Worm (Caenorhabditis elegans) whole organism, young adult: Measurements from ENCODE around the gene grl-13.

Source experiments
- B0336.3 ChIP-seq: fragments of 200-800 bp; sonication (Bioruptor generic); IDR thresholded peaks from 2 replicates; pipeline ENCODE4 v1.3.6; 2022; ENCODE audit warnings: missing genetic modification characterization, missing compliant biosample characterization
- C17E4.6 ChIP-seq: fragments of 200-800 bp; sonication (Bioruptor generic); IDR thresholded peaks from 2 replicates; pipeline ENCODE4 v1.3.6; 2022; ENCODE audit warnings: missing genetic modification reagents, missing genetic modification characterization, missing compliant biosample characterization
- F22D6.2 ChIP-seq: sonication (generic microtip); optimal IDR thresholded peaks from 2 replicates; lab custom pipeline; 2016; ENCODE audit warnings: mild to moderate bottlenecking, missing genetic modification characterization, missing compliant biosample characterization
- F39B2.1 ChIP-seq: fragments of 200-800 bp; sonication (Bioruptor generic); IDR thresholded peaks from 2 replicates; pipeline ENCODE4 v1.3.6; 2022; ENCODE audit warnings: missing genetic modification reagents, missing genetic modification characterization, missing compliant biosample characterization
- F52B5.7 ChIP-seq: sonication (generic microtip); optimal IDR thresholded peaks from 2 replicates; lab custom pipeline; 2016; ENCODE audit warnings: mild to moderate bottlenecking, missing genetic modification characterization, missing compliant biosample characterization
- F55B11.4 ChIP-seq: sonication (generic microtip); optimal IDR thresholded peaks from 2 replicates; lab custom pipeline; 2016; ENCODE audit warnings: missing compliant biosample characterization, missing genetic modification characterization, borderline replicate concordance; ENCODE audit not compliant: insufficient read depth
- K12H6.12 ChIP-seq: fragments of 200-800 bp; sonication (Bioruptor generic); optimal IDR thresholded peaks from 2 replicates; lab custom pipeline; 2018; ENCODE audit warnings: mild to moderate bottlenecking, missing genetic modification characterization, missing compliant biosample characterization
- T26A5.8 ChIP-seq: sonication (generic microtip); optimal IDR thresholded peaks from 2 replicates; lab custom pipeline; 2016; ENCODE audit warnings: missing genetic modification characterization, missing compliant biosample characterization
- Y56A3A.18 ChIP-seq: fragments of 200-800 bp; sonication (Bioruptor generic); IDR thresholded peaks from 2 replicates; pipeline ENCODE4 v1.3.6; 2022; ENCODE audit warnings: missing genetic modification reagents, missing genetic modification characterization, missing compliant biosample characterization
- Y67H2A.10 ChIP-seq: fragments of 200-800 bp; sonication (Bioruptor generic); conservative IDR thresholded peaks from 2 replicates; pipeline ENCODE4 v1.3.6; 2022; ENCODE audit warnings: missing genetic modification reagents, missing genetic modification characterization, missing compliant biosample characterization
- Y79H2A.3 ChIP-seq: fragments of 200-800 bp; sonication (Bioruptor generic); conservative IDR thresholded peaks from 2 replicates; pipeline ENCODE4 v1.3.6; 2022; ENCODE audit warnings: missing genetic modification reagents, missing genetic modification characterization, missing compliant biosample characterization
- akir-1 ChIP-seq: fragments of 200-800 bp; sonication (Bioruptor generic); optimal IDR thresholded peaks from 2 replicates; lab custom pipeline; 2018; ENCODE audit warnings: mild to moderate bottlenecking, missing genetic modification characterization, moderate library complexity, missing compliant biosample characterization
- ama-1 ChIP-seq, 3 experiments: fragments of 150-350 bp in 1 of 3; sonication (generic microtip) in 2 of 3; optimal IDR thresholded peaks; 2 replicates each; lab custom pipeline; 2014 to 2018; ENCODE audit warnings: missing biosample characterization in 2 of 3, missing genetic modification characterization in 2 of 3, missing genetic modification reagents in 2 of 3
- athp-1 ChIP-seq: sonication (generic microtip); optimal IDR thresholded peaks from 2 replicates; lab custom pipeline; 2017; ENCODE audit warnings: mild to moderate bottlenecking, missing genetic modification characterization, missing compliant biosample characterization
- cebp-1 ChIP-seq, 2 experiments: fragments of 200-800 bp in 1 of 2; sonication (Bioruptor generic) in 1 of 2; sonication (generic microtip) in 1 of 2; IDR thresholded peaks in 1 of 2; optimal IDR thresholded peaks in 1 of 2; 2 replicates each; pipeline versions ENCODE4 v1.3.6 to Lab custom; 2017 to 2022; ENCODE audit warnings: missing compliant biosample characterization in 2 of 2, missing genetic modification characterization in 2 of 2, mild to moderate bottlenecking in 1 of 2, missing genetic modification reagents in 1 of 2, moderate library complexity in 1 of 2
- ceh-100 ChIP-seq: fragments of 200-800 bp; sonication (Bioruptor generic); IDR thresholded peaks from 2 replicates; pipeline ENCODE4 v1.3.6; 2022; ENCODE audit warnings: missing genetic modification reagents, missing genetic modification characterization, missing compliant biosample characterization
- dpff-1 ChIP-seq: sonication (generic microtip); optimal IDR thresholded peaks from 2 replicates; lab custom pipeline; 2017; ENCODE audit warnings: mild to moderate bottlenecking, missing genetic modification characterization, missing compliant biosample characterization
- efl-1 ChIP-seq: fragments of 150-350 bp; optimal IDR thresholded peaks from 2 replicates; lab custom pipeline; 2014; ENCODE audit warnings: missing biosample characterization, missing genetic modification reagents, missing genetic modification characterization
- egl-18 ChIP-seq: fragments of 200-800 bp; sonication (Bioruptor generic); IDR thresholded peaks from 2 replicates; pipeline ENCODE4 v1.3.6; 2022; ENCODE audit warnings: missing genetic modification reagents, missing genetic modification characterization, missing compliant biosample characterization
- ekl-4 ChIP-seq: fragments of 200-800 bp; sonication (Bioruptor generic); IDR thresholded peaks from 2 replicates; pipeline ENCODE4 v1.3.6; 2022; ENCODE audit warnings: missing genetic modification reagents, missing genetic modification characterization, missing compliant biosample characterization
- fkh-3 ChIP-seq: sonication (generic microtip); optimal IDR thresholded peaks from 2 replicates; lab custom pipeline; 2016; ENCODE audit warnings: mild to moderate bottlenecking, missing genetic modification characterization, missing compliant biosample characterization
- him-1 ChIP-seq: sonication (generic microtip); optimal IDR thresholded peaks from 2 replicates; lab custom pipeline; 2016; ENCODE audit warnings: missing genotype, missing genetic modification reagents, missing genetic modification characterization, missing compliant biosample characterization
- hlh-12 ChIP-seq: sonication (generic microtip); optimal IDR thresholded peaks from 2 replicates; lab custom pipeline; 2016; ENCODE audit warnings: missing genetic modification characterization, missing compliant biosample characterization
- lin-26 ChIP-seq: fragments of 200-800 bp; sonication (Bioruptor generic); IDR thresholded peaks from 2 replicates; pipeline ENCODE4 v1.3.6; 2022; ENCODE audit warnings: missing genetic modification reagents, missing genetic modification characterization, missing compliant biosample characterization
- lin-35 ChIP-seq, 3 experiments: fragments of 150-350 bp in 2 of 3; sonication (generic microtip) in 1 of 3; optimal IDR thresholded peaks; 2 replicates each; lab custom pipeline; 2014 to 2018; ENCODE audit warnings: missing biosample characterization in 3 of 3, missing genetic modification characterization in 3 of 3, missing genetic modification reagents in 3 of 3
- lin-40 ChIP-seq: sonication (generic microtip); optimal IDR thresholded peaks from 2 replicates; lab custom pipeline; 2016; ENCODE audit warnings: missing genetic modification characterization, mild to moderate bottlenecking, missing compliant biosample characterization, missing genotype, missing genetic modification reagents
- madf-6 ChIP-seq: fragments of 200-800 bp; sonication (Bioruptor generic); IDR thresholded peaks from 2 replicates; pipeline ENCODE4 v1.3.6; 2022; ENCODE audit warnings: missing genetic modification reagents, missing genetic modification characterization, missing compliant biosample characterization
- madf-8 ChIP-seq: fragments of 200-800 bp; sonication (Bioruptor generic); conservative IDR thresholded peaks from 2 replicates; pipeline ENCODE4 v1.3.6; 2022; ENCODE audit warnings: missing genetic modification reagents, missing genetic modification characterization, missing compliant biosample characterization
- mcd-1 ChIP-seq: fragments of 200-800 bp; sonication (Bioruptor generic); IDR thresholded peaks from 2 replicates; pipeline ENCODE4 v1.3.6; 2022; ENCODE audit warnings: missing genetic modification reagents, missing genetic modification characterization, missing compliant biosample characterization
- nhr-80 ChIP-seq: sonication (generic microtip); optimal IDR thresholded peaks from 2 replicates; lab custom pipeline; 2016; ENCODE audit warnings: missing genetic modification characterization, missing compliant biosample characterization
- pbrm-1 ChIP-seq: fragments of 200-800 bp; sonication (Bioruptor generic); IDR thresholded peaks from 2 replicates; pipeline ENCODE4 v1.3.6; 2022; ENCODE audit warnings: missing genetic modification reagents, missing genetic modification characterization, missing compliant biosample characterization
- pha-4 ChIP-seq: fragments of 150-350 bp; sonication (generic microtip); optimal IDR thresholded peaks from 2 replicates; lab custom pipeline; 2014; ENCODE audit warnings: missing biosample characterization, missing genetic modification reagents, missing genetic modification characterization
- rcor-1 ChIP-seq: fragments of 200-800 bp; sonication (Bioruptor generic); IDR thresholded peaks from 2 replicates; pipeline ENCODE4 v1.3.6; 2022; ENCODE audit warnings: missing genetic modification reagents, missing genetic modification characterization, missing compliant biosample characterization
- sea-2 ChIP-seq: fragments of 200-800 bp; sonication (Bioruptor generic); IDR thresholded peaks from 2 replicates; pipeline ENCODE4 v1.3.6; 2022; ENCODE audit warnings: missing genetic modification characterization, missing compliant biosample characterization
- snpc-1.1 ChIP-seq: sonication (generic microtip); optimal IDR thresholded peaks from 2 replicates; lab custom pipeline; 2017; ENCODE audit warnings: missing genetic modification characterization, mild to moderate bottlenecking, missing compliant biosample characterization, antibody characterized with exemption, moderate library complexity, missing genotype, missing genetic modification reagents; ENCODE audit not compliant: insufficient read depth
- snpc-1.3 ChIP-seq: sonication (generic microtip); optimal IDR thresholded peaks from 2 replicates; lab custom pipeline; 2017; ENCODE audit warnings: missing genetic modification characterization, mild to moderate bottlenecking, missing compliant biosample characterization, antibody characterized with exemption, moderate library complexity, missing genotype, missing genetic modification reagents; ENCODE audit not compliant: insufficient read depth
- somi-1 ChIP-seq: fragments of 200-800 bp; sonication (Bioruptor generic); optimal IDR thresholded peaks from 2 replicates; lab custom pipeline; 2018; ENCODE audit warnings: mild to moderate bottlenecking, missing genetic modification characterization, missing compliant biosample characterization
- tbp1 ChIP-seq: fragments of 200-800 bp; sonication (Bioruptor generic); optimal IDR thresholded peaks from 2 replicates; lab custom pipeline; 2018; ENCODE audit warnings: mild to moderate bottlenecking, missing genetic modification characterization, missing compliant biosample characterization
- tbx-9 ChIP-seq: sonication (generic microtip); optimal IDR thresholded peaks from 2 replicates; lab custom pipeline; 2016; ENCODE audit warnings: borderline replicate concordance, missing genetic modification characterization, inconsistent platforms, missing compliant biosample characterization
- ztf-18 ChIP-seq: sonication (generic microtip); optimal IDR thresholded peaks from 2 replicates; lab custom pipeline; 2016; ENCODE audit warnings: missing genotype, mild to moderate bottlenecking, missing genetic modification characterization, missing compliant biosample characterization
- ztf-6 ChIP-seq: fragments of 200-800 bp; sonication (Bioruptor generic); IDR thresholded peaks from 2 replicates; pipeline ENCODE4 v1.3.6; 2022; ENCODE audit warnings: missing genetic modification reagents, missing genetic modification characterization, missing compliant biosample characterization

Gene grl-13

DNA sequence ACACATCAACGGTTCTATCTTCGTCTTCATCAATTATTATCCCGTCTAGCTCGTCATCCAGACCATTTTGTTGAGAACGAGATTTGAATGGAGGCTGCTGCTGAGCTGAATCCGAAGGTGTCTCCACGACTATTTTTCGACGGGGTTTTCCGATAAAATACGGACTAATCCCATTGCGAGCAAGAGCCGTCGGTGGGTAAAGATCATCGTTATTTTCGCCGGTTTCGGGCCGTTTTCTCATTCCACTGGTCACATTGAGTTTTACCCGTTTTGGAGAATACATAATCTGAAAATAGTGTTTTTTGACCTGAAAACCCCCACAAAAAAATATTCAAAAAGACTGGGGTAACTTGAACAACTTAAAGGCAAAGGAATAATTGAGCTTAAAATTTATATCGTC, 18.7 kb downstream of the grl-13 start, which contains the start of gene figl-1 (continued):
- TF ChIP-seq lin-40 (tag; lab: Kevin White, UChicago) (no peak), C17E4.6 (GFP tag; lab: Robert Waterston, UW) (no peak), Y56A3A.18 (GFP tag; lab: Robert Waterston, UW) (no peak), B0336.3 (no peak; the same call in 1 of the 2 replicates), egl-18 (GFP tag; lab: Robert Waterston, UW) (no peak), lin-35 (GFP tag; optimal IDR thresholded peaks at IDR 0.05; lab: Kevin White, UChicago) (no peak), pha-4 (tag; lab: Kevin White, UChicago) (no peak), T26A5.8 (tag; lab: Kevin White, UChicago) (no peak), tbx-9 (tag; lab: Kevin White, UChicago) (no peak), ekl-4 (no peak), snpc-1.3 (tag; lab: Kevin White, UChicago) (no peak), ama-1 (optimal IDR thresholded peaks at IDR 0.05; lab: Kevin White, UChicago) (no peak), ama-1 (GFP tag; optimal IDR thresholded peaks at IDR 0.05; lab: Kevin White, UChicago) (no peak), akir-1 (GFP tag; lab: Kevin White, UChicago) (no peak), snpc-1.1 (tag; lab: Kevin White, UChicago) (no peak), ztf-6 (GFP tag; lab: Robert Waterston, UW) (no peak), nhr-80 (no peak), fkh-3 (no peak), athp-1 (tag; lab: Kevin White, UChicago) (peak; percentile 10), F22D6.2 (tag; lab: Kevin White, UChicago) (no peak), him-1 (tag; lab: Kevin White, UChicago) (no peak), mcd-1 (peak; percentile 40; the same call in 1 of the 2 replicates), efl-1 (GFP tag; lab: Kevin White, UChicago) (no peak), madf-8 (no peak), K12H6.12 (tag; lab: Kevin White, UChicago) (no peak), ztf-18 (tag; lab: Kevin White, UChicago) (no peak), somi-1 (no peak), lin-26 (no peak), Y79H2A.3 (GFP tag; lab: Robert Waterston, UW) (no peak), tbp1 (no peak), ceh-100 (GFP tag; lab: Robert Waterston, UW) (no peak)

- TF ChIP-seq hlh-12: no peak
- TF ChIP-seq cebp-1 (GFP tag; IDR thresholded peaks at IDR 0.05; lab: Robert Waterston, UW): peak; percentile 72; the same call in 1 of the 2 replicates
- TF ChIP-seq cebp-1 (tag; optimal IDR thresholded peaks at IDR 0.05; lab: Kevin White, UChicago): peak; percentile 88
These were observed 22.7 kb downstream of the grl-13 start for ce11 chrV:4341736-4342135.

DNA sequence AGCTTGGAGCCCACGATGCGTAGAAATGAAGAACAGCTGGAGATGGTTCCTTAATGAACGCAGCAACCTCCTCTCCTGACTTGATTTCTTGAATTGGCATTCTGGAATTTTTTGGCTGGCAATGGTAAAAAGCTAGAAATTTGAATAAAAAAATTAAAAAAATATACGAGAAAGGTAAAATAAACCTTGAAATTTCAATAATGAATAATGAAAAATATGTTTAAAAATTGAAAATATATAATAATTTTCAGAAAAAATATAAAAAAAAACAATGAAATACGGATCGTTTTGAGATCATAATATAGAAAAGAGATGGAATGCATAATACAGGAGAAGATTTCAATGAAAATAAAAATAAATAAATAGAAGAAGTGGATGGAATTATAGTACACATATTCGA, 23.2 kb downstream of the grl-13 start, which contains the start of gene glrx-3:
TSS of gene glrx-3 (minus strand) at position 101 of the 400 bp plus-strand sequence.
- TF ChIP-seq sea-2 (GFP tag; lab: Robert Waterston, UW) (no peak), athp-1 (tag; lab: Kevin White, UChicago) (no peak), pbrm-1 (GFP tag; lab: Robert Waterston, UW) (no peak), B0336.3 (no peak), snpc-1.3 (tag; lab: Kevin White, UChicago) (no peak), nhr-80 (no peak), madf-6 (GFP tag; lab: Robert Waterston, UW) (0 out of 2 replicates have a peak, but pooled peaks have one; percentile 26), Y56A3A.18 (GFP tag; lab: Robert Waterston, UW) (no peak), mcd-1 (peak; percentile 17; the same call in 1 of the 2 replicates), dpff-1 (tag; lab: Kevin White, UChicago) (no peak), F52B5.7 (tag; lab: Kevin White, UChicago) (peak; percentile 33), Y67H2A.10 (GFP tag; lab: Robert Waterston, UW) (no peak), rcor-1 (GFP tag; lab: Robert Waterston, UW) (no peak), F39B2.1 (GFP tag; lab: Robert Waterston, UW) (no peak), F55B11.4 (no peak)
